Worm (Caenorhabditis elegans): ENCODE data around the gene srd-36.

- TF ChIP-seq him-1 (tag; optimal IDR thresholded peaks at IDR 0.05): no peak
- TF ChIP-seq dao-5 (tag; optimal IDR thresholded peaks at IDR 0.05): no peak
- TF ChIP-seq W03F9.2 (tag; optimal IDR thresholded peaks at IDR 0.05): no peak
Observed at ce11 chrX:13284618-13285017, 10.0 kb downstream of the srd-36 start.

Data from whole organism, L4/young adult.